Worm (Caenorhabditis elegans) whole organism, young adult: ENCODE results near the gene pph-4.1.

Experiments
- B0019.2 ChIP-seq: fragments of 200-800 bp; sonication (Bioruptor generic); conservative IDR thresholded peaks from 2 replicates; pipeline ENCODE4 v1.3.6; 2022; ENCODE audit warnings: missing genetic modification reagents, missing genetic modification characterization, missing compliant biosample characterization
- B0035.1 ChIP-seq: sonication (generic microtip); optimal IDR thresholded peaks from 2 replicates; lab custom pipeline; 2016; ENCODE audit warnings: missing genetic modification characterization, mild to moderate bottlenecking, missing compliant biosample characterization, missing genotype, missing genetic modification reagents
- B0261.1 ChIP-seq: sonication (generic microtip); optimal IDR thresholded peaks from 2 replicates; lab custom pipeline; 2016; ENCODE audit warnings: mild to moderate bottlenecking, missing genetic modification characterization, moderate library complexity, missing compliant biosample characterization
- F22D6.2 ChIP-seq: sonication (generic microtip); optimal IDR thresholded peaks from 2 replicates; lab custom pipeline; 2016; ENCODE audit warnings: mild to moderate bottlenecking, missing genetic modification characterization, missing compliant biosample characterization
- F23B12.7 ChIP-seq: sonication (generic microtip); optimal IDR thresholded peaks from 2 replicates; lab custom pipeline; 2017; ENCODE audit warnings: missing genetic modification characterization, mild to moderate bottlenecking, missing compliant biosample characterization, antibody characterized with exemption, moderate library complexity; ENCODE audit not compliant: insufficient read depth
- F39B2.1 ChIP-seq: fragments of 200-800 bp; sonication (Bioruptor generic); IDR thresholded peaks from 2 replicates; pipeline ENCODE4 v1.3.6; 2022; ENCODE audit warnings: missing genetic modification reagents, missing genetic modification characterization, missing compliant biosample characterization
- F52B5.7 ChIP-seq: sonication (generic microtip); optimal IDR thresholded peaks from 2 replicates; lab custom pipeline; 2016; ENCODE audit warnings: mild to moderate bottlenecking, missing genetic modification characterization, missing compliant biosample characterization
- F57A8.1 ChIP-seq: fragments of 200-800 bp; sonication (Bioruptor generic); optimal IDR thresholded peaks from 2 replicates; lab custom pipeline; 2018; ENCODE audit warnings: mild to moderate bottlenecking, missing genetic modification characterization, moderate library complexity, missing compliant biosample characterization
- T26A5.8 ChIP-seq: sonication (generic microtip); optimal IDR thresholded peaks from 2 replicates; lab custom pipeline; 2016; ENCODE audit warnings: missing genetic modification characterization, missing compliant biosample characterization
- Y53F4B.3 ChIP-seq: fragments of 200-800 bp; sonication (Bioruptor generic); IDR thresholded peaks from 2 replicates; pipeline ENCODE4 v1.3.6; 2022; ENCODE audit warnings: missing genetic modification reagents, missing genetic modification characterization, missing compliant biosample characterization
- Y56A3A.18 ChIP-seq: fragments of 200-800 bp; sonication (Bioruptor generic); IDR thresholded peaks from 2 replicates; pipeline ENCODE4 v1.3.6; 2022; ENCODE audit warnings: missing genetic modification reagents, missing genetic modification characterization, missing compliant biosample characterization
- Y67H2A.10 ChIP-seq: fragments of 200-800 bp; sonication (Bioruptor generic); conservative IDR thresholded peaks from 2 replicates; pipeline ENCODE4 v1.3.6; 2022; ENCODE audit warnings: missing genetic modification reagents, missing genetic modification characterization, missing compliant biosample characterization
- aptf-3 ChIP-seq: fragments of 200-800 bp; sonication (Bioruptor generic); IDR thresholded peaks from 2 replicates; pipeline ENCODE4 v1.3.6; 2022; ENCODE audit warnings: missing genetic modification characterization, missing compliant biosample characterization
- bed-2 ChIP-seq: fragments of 200-800 bp; sonication (Bioruptor generic); IDR thresholded peaks from 2 replicates; pipeline ENCODE4 v1.3.6; 2022; ENCODE audit warnings: missing genetic modification reagents, missing genetic modification characterization, missing compliant biosample characterization
- ccch-3 ChIP-seq: fragments of 200-800 bp; sonication (Bioruptor generic); optimal IDR thresholded peaks from 2 replicates; lab custom pipeline; 2018; ENCODE audit warnings: mild to moderate bottlenecking, missing genetic modification characterization, missing compliant biosample characterization
- cebp-1 ChIP-seq, 2 experiments: fragments of 200-800 bp in 1 of 2; sonication (Bioruptor generic) in 1 of 2; sonication (generic microtip) in 1 of 2; IDR thresholded peaks in 1 of 2; optimal IDR thresholded peaks in 1 of 2; 2 replicates each; pipeline versions ENCODE4 v1.3.6 to Lab custom; 2017 to 2022; ENCODE audit warnings: missing compliant biosample characterization in 2 of 2, missing genetic modification characterization in 2 of 2, mild to moderate bottlenecking in 1 of 2, missing genetic modification reagents in 1 of 2, moderate library complexity in 1 of 2
- cebp-2 ChIP-seq: fragments of 200-800 bp; sonication (Bioruptor generic); IDR thresholded peaks from 2 replicates; pipeline ENCODE4 v1.3.6; 2022; ENCODE audit warnings: missing genetic modification characterization, missing compliant biosample characterization
- ceh-27 ChIP-seq: fragments of 200-800 bp; sonication (Bioruptor generic); optimal IDR thresholded peaks from 2 replicates; lab custom pipeline; 2018; ENCODE audit warnings: mild to moderate bottlenecking, missing genetic modification characterization, moderate library complexity, missing compliant biosample characterization
- ceh-58 ChIP-seq: fragments of 200-800 bp; sonication (Bioruptor generic); IDR thresholded peaks from 2 replicates; pipeline ENCODE4 v1.3.6; 2022; ENCODE audit warnings: missing genetic modification characterization, missing compliant biosample characterization
- ceh-79 ChIP-seq: sonication (generic microtip); optimal IDR thresholded peaks from 2 replicates; lab custom pipeline; 2017; ENCODE audit warnings: mild to moderate bottlenecking, missing genetic modification characterization, missing compliant biosample characterization
- dpff-1 ChIP-seq: sonication (generic microtip); optimal IDR thresholded peaks from 2 replicates; lab custom pipeline; 2017; ENCODE audit warnings: mild to moderate bottlenecking, missing genetic modification characterization, missing compliant biosample characterization
- egl-44 ChIP-seq: fragments of 200-800 bp; sonication (Bioruptor generic); IDR thresholded peaks from 2 replicates; pipeline ENCODE4 v1.3.6; 2022; ENCODE audit warnings: missing genetic modification reagents, missing genetic modification characterization, missing compliant biosample characterization
- egrh-3 ChIP-seq: fragments of 200-800 bp; sonication (Bioruptor generic); IDR thresholded peaks from 2 replicates; pipeline ENCODE4 v1.3.6; 2022; ENCODE audit warnings: missing genetic modification reagents, missing genetic modification characterization, missing compliant biosample characterization
- fkh-3 ChIP-seq: sonication (generic microtip); optimal IDR thresholded peaks from 2 replicates; lab custom pipeline; 2016; ENCODE audit warnings: mild to moderate bottlenecking, missing genetic modification characterization, missing compliant biosample characterization
- gei-17 ChIP-seq: fragments of 200-800 bp; sonication (Bioruptor generic); optimal IDR thresholded peaks from 2 replicates; lab custom pipeline; 2018; ENCODE audit warnings: mild to moderate bottlenecking, missing genetic modification characterization, missing compliant biosample characterization
- hmg-1.2 ChIP-seq: fragments of 200-800 bp; sonication (Bioruptor generic); IDR thresholded peaks from 2 replicates; pipeline ENCODE4 v1.3.6; 2022; ENCODE audit warnings: missing genetic modification reagents, missing genetic modification characterization, missing compliant biosample characterization
- hrde-1 ChIP-seq: sonication (generic microtip); optimal IDR thresholded peaks from 2 replicates; lab custom pipeline; 2016; ENCODE audit warnings: missing genetic modification characterization, mild to moderate bottlenecking, missing compliant biosample characterization, moderate library complexity, missing genotype, missing genetic modification reagents, borderline replicate concordance
- lin-35 ChIP-seq, 3 experiments: fragments of 150-350 bp in 2 of 3; sonication (generic microtip) in 1 of 3; optimal IDR thresholded peaks; 2 replicates each; lab custom pipeline; 2014 to 2018; ENCODE audit warnings: missing biosample characterization in 3 of 3, missing genetic modification characterization in 3 of 3, missing genetic modification reagents in 3 of 3
- lin-40 ChIP-seq: sonication (generic microtip); optimal IDR thresholded peaks from 2 replicates; lab custom pipeline; 2016; ENCODE audit warnings: missing genetic modification characterization, mild to moderate bottlenecking, missing compliant biosample characterization, missing genotype, missing genetic modification reagents
- lin-54 ChIP-seq: fragments of 200-800 bp; sonication (Bioruptor generic); optimal IDR thresholded peaks from 2 replicates; lab custom pipeline; 2018; ENCODE audit warnings: mild to moderate bottlenecking, missing genetic modification characterization, missing compliant biosample characterization
- lsy-27 ChIP-seq: sonication (generic microtip); optimal IDR thresholded peaks from 2 replicates; lab custom pipeline; 2017; ENCODE audit warnings: missing genetic modification characterization, mild to moderate bottlenecking, missing compliant biosample characterization, antibody characterized with exemption, missing genotype, borderline replicate concordance; ENCODE audit not compliant: insufficient read depth
- madf-3 ChIP-seq: fragments of 200-800 bp; sonication (Bioruptor generic); IDR thresholded peaks from 2 replicates; pipeline ENCODE4 v1.3.6; 2022; ENCODE audit warnings: missing genetic modification reagents, missing genetic modification characterization, missing compliant biosample characterization
- madf-6 ChIP-seq: fragments of 200-800 bp; sonication (Bioruptor generic); IDR thresholded peaks from 2 replicates; pipeline ENCODE4 v1.3.6; 2022; ENCODE audit warnings: missing genetic modification reagents, missing genetic modification characterization, missing compliant biosample characterization
- madf-8 ChIP-seq: fragments of 200-800 bp; sonication (Bioruptor generic); conservative IDR thresholded peaks from 2 replicates; pipeline ENCODE4 v1.3.6; 2022; ENCODE audit warnings: missing genetic modification reagents, missing genetic modification characterization, missing compliant biosample characterization
- mcd-1 ChIP-seq: fragments of 200-800 bp; sonication (Bioruptor generic); IDR thresholded peaks from 2 replicates; pipeline ENCODE4 v1.3.6; 2022; ENCODE audit warnings: missing genetic modification reagents, missing genetic modification characterization, missing compliant biosample characterization
- mel-28 ChIP-seq: sonication (generic microtip); optimal IDR thresholded peaks from 2 replicates; lab custom pipeline; 2016; ENCODE audit warnings: borderline replicate concordance, mild to moderate bottlenecking, missing genetic modification characterization, missing compliant biosample characterization
- mxl-1 ChIP-seq: sonication (generic microtip); optimal IDR thresholded peaks from 2 replicates; lab custom pipeline; 2016; ENCODE audit warnings: missing genetic modification characterization, missing compliant biosample characterization
- nfyb-1 ChIP-seq: fragments of 200-800 bp; sonication (Bioruptor generic); IDR thresholded peaks from 2 replicates; pipeline ENCODE4 v1.3.6; 2022; ENCODE audit warnings: missing genetic modification reagents, missing genetic modification characterization, missing compliant biosample characterization
- nhr-27 ChIP-seq: fragments of 200-800 bp; sonication (Bioruptor generic); optimal IDR thresholded peaks from 2 replicates; lab custom pipeline; 2018; ENCODE audit warnings: mild to moderate bottlenecking, missing genetic modification characterization, moderate library complexity, missing compliant biosample characterization
- pha-4 ChIP-seq: fragments of 150-350 bp; sonication (generic microtip); optimal IDR thresholded peaks from 2 replicates; lab custom pipeline; 2014; ENCODE audit warnings: missing biosample characterization, missing genetic modification reagents, missing genetic modification characterization
- repo-1 ChIP-seq: sonication (generic microtip); optimal IDR thresholded peaks from 2 replicates; lab custom pipeline; 2017; ENCODE audit warnings: mild to moderate bottlenecking, missing genetic modification characterization, missing compliant biosample characterization
- rpc-1 ChIP-seq, 2 experiments: fragments of 150-350 bp in 1 of 2; sonication (generic microtip) in 1 of 2; optimal IDR thresholded peaks; 2 replicates each; lab custom pipeline; 2014 to 2018; ENCODE audit warnings: missing biosample characterization in 1 of 2, missing genetic modification characterization in 1 of 2, missing genetic modification reagents in 1 of 2, missing genotype in 1 of 2
- sdz-38 ChIP-seq: sonication (generic microtip); optimal IDR thresholded peaks from 2 replicates; lab custom pipeline; 2016; ENCODE audit warnings: missing genotype, missing genetic modification characterization, missing compliant biosample characterization
- somi-1 ChIP-seq: fragments of 200-800 bp; sonication (Bioruptor generic); optimal IDR thresholded peaks from 2 replicates; lab custom pipeline; 2018; ENCODE audit warnings: mild to moderate bottlenecking, missing genetic modification characterization, missing compliant biosample characterization
- zfh-2 ChIP-seq: fragments of 200-800 bp; sonication (Bioruptor generic); conservative IDR thresholded peaks from 2 replicates; pipeline ENCODE4 v1.3.6; 2022; ENCODE audit warnings: missing genetic modification reagents, missing genetic modification characterization, missing compliant biosample characterization
- zim-3 ChIP-seq: sonication (generic microtip); optimal IDR thresholded peaks from 2 replicates; lab custom pipeline; 2017; ENCODE audit warnings: mild to moderate bottlenecking, missing genetic modification characterization, moderate library complexity, missing compliant biosample characterization
- ztf-22 ChIP-seq: fragments of 200-800 bp; sonication (Bioruptor generic); optimal IDR thresholded peaks from 2 replicates; lab custom pipeline; 2018; ENCODE audit warnings: mild to moderate bottlenecking, missing genetic modification characterization, moderate library complexity, missing compliant biosample characterization
- ztf-6 ChIP-seq: fragments of 200-800 bp; sonication (Bioruptor generic); IDR thresholded peaks from 2 replicates; pipeline ENCODE4 v1.3.6; 2022; ENCODE audit warnings: missing genetic modification reagents, missing genetic modification characterization, missing compliant biosample characterization

The pph-4.1 gene

ce11 chrIII:12399709-12400108 is 48.6 kb upstream of the pph-4.1 start (continued):
- no peak for TF ChIP-seq madf-8 (GFP tag; lab: Robert Waterston, UW)
- TF ChIP-seq F39B2.1 (GFP tag; lab: Robert Waterston, UW): no peak
- no peak for TF ChIP-seq ceh-58 (GFP tag; lab: Robert Waterston, UW)
- no peak for TF ChIP-seq mxl-1 (tag; lab: Kevin White, UChicago)
- TF ChIP-seq mel-28 (tag; lab: Kevin White, UChicago): no peak
- no peak for TF ChIP-seq Y67H2A.10
- no peak for TF ChIP-seq lsy-27
- TF ChIP-seq pha-4 (tag; lab: Kevin White, UChicago): no peak
- peak; percentile 7 for TF ChIP-seq zim-3 (tag; lab: Kevin White, UChicago)
- TF ChIP-seq lin-54 (GFP tag; lab: Kevin White, UChicago): peak; percentile 23
- no peak for TF ChIP-seq egl-44
- no peak for TF ChIP-seq ccch-3 (GFP tag; lab: Kevin White, UChicago)
- no peak for TF ChIP-seq B0019.2 (GFP tag; lab: Robert Waterston, UW)
- TF ChIP-seq lin-35 (GFP tag; optimal IDR thresholded peaks at IDR 0.05; lab: Kevin White, UChicago): no peak
- TF ChIP-seq ceh-79 (tag; lab: Kevin White, UChicago): no peak
- peak; percentile 75 for TF ChIP-seq B0261.1 (tag; lab: Kevin White, UChicago)
- no peak for TF ChIP-seq Y53F4B.3
- no peak for TF ChIP-seq ztf-22
- no peak for TF ChIP-seq nhr-27
- TF ChIP-seq F52B5.7 (tag; lab: Kevin White, UChicago): peak; percentile 1
- no peak for TF ChIP-seq B0035.1 (tag; lab: Kevin White, UChicago)
- TF ChIP-seq F23B12.7: no peak
- TF ChIP-seq madf-6 (GFP tag; lab: Robert Waterston, UW): peak; percentile 28; the same call in 1 of the 2 replicates
- no peak for TF ChIP-seq zfh-2 (GFP tag; lab: Robert Waterston, UW)
- no peak for TF ChIP-seq lin-40 (tag; lab: Kevin White, UChicago)
- TF ChIP-seq mcd-1: peak; percentile 45
- peak; percentile 11 for TF ChIP-seq repo-1 (tag; lab: Kevin White, UChicago)
- TF ChIP-seq rpc-1 (optimal IDR thresholded peaks at IDR 0.05; lab: Kevin White, UChicago): peak; percentile 67
- TF ChIP-seq rpc-1 (tag; optimal IDR thresholded peaks at IDR 0.05; lab: Kevin White, UChicago): peak; percentile 79
- peak; percentile 44; the same call in 1 of the 2 replicates for TF ChIP-seq nfyb-1 (GFP tag; lab: Robert Waterston, UW)
- 0 out of 2 replicates have a peak, but pooled peaks have one; percentile 29 for TF ChIP-seq Y56A3A.18 (GFP tag; lab: Robert Waterston, UW)
- TF ChIP-seq cebp-1 (GFP tag; IDR thresholded peaks at IDR 0.05; lab: Robert Waterston, UW): no peak
- peak; percentile 48 for TF ChIP-seq cebp-1 (tag; optimal IDR thresholded peaks at IDR 0.05; lab: Kevin White, UChicago)
- TF ChIP-seq T26A5.8 (tag; lab: Kevin White, UChicago): no peak
- no peak for TF ChIP-seq F57A8.1 (GFP tag; lab: Kevin White, UChicago)
- no peak for TF ChIP-seq egrh-3 (GFP tag; lab: Robert Waterston, UW)
- TF ChIP-seq bed-2 (GFP tag; lab: Robert Waterston, UW): no peak
- TF ChIP-seq gei-17 (GFP tag; lab: Kevin White, UChicago): no peak
- TF ChIP-seq aptf-3: 0 out of 2 replicates have a peak, but pooled peaks have one; percentile 57
- TF ChIP-seq ceh-27 (GFP tag; lab: Kevin White, UChicago): no peak
- TF ChIP-seq ztf-6: no peak
- no peak for TF ChIP-seq dpff-1 (tag; lab: Kevin White, UChicago)
- no peak for TF ChIP-seq fkh-3
- TF ChIP-seq cebp-2 (GFP tag; lab: Robert Waterston, UW): no peak
- no peak for TF ChIP-seq madf-3 (GFP tag; lab: Robert Waterston, UW)
- TF ChIP-seq sdz-38: no peak
- TF ChIP-seq hmg-1.2 (GFP tag; lab: Robert Waterston, UW): peak; percentile 48
- TF ChIP-seq somi-1: peak; percentile 15
- no peak for TF ChIP-seq hrde-1 (tag; lab: Kevin White, UChicago)
- TF ChIP-seq F22D6.2 (tag; lab: Kevin White, UChicago): no peak
